Fruit fly (Drosophila melanogaster): Measurements from ENCODE around the gene CG9331.
A peak's percentile ranks its signal among the peaks of the same experiment; 100 is the strongest.

CG9331 gene

dm6 chr2L:20822489-20823195 lies at the start of gene CG9331:
CG9331 (plus strand) TSS chr2L:20822828.
- peak; percentile 35 for TF ChIP-seq noc (tag; optimal IDR thresholded peaks at IDR 0.05)

dm6 chr2L:20773453-20774054 lies 49.1 kb upstream of the CG9331 start:
- peak; percentile 16 for TF ChIP-seq noc (tag; optimal IDR thresholded peaks at IDR 0.05)

dm6 chr2L:20774464-20774863 lies 48.2 kb upstream of the CG9331 start:
- TF ChIP-seq noc (tag; optimal IDR thresholded peaks at IDR 0.05), result no peak

- peak; percentile 53 for TF ChIP-seq noc (tag; optimal IDR thresholded peaks at IDR 0.05)
Measured at dm6 chr2L:20775941-20776340, 46.7 kb upstream of the CG9331 start.

DNA sequence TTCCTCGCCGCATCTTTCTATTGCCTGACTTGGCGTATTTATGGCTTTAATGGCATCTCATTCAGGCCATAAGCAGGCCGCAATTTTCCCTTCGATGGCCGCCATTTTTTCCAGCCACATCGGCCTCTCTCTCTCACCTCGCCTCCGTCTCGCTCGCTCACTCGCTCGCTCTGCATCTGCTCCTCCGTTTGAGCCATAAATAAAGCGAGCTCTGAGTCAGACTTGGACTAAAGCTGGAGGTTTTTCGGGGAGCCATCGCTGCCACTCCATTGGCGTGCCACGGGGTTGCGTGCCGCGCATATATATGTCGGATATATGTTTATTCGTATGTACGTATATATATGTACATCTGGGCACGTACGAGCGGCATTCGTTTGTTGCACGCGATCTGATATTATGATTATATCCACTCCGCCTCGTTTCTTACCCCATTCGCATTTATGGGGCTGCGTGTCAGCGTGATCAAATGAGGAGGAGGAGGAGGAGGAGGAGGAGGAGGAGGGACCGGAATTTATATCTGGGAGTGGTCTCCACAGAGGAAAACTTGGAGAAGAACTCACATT lies 45.6 kb upstream of the CG9331 start:
- TF ChIP-seq noc (tag; optimal IDR thresholded peaks at IDR 0.05), result no peak

DNA sequence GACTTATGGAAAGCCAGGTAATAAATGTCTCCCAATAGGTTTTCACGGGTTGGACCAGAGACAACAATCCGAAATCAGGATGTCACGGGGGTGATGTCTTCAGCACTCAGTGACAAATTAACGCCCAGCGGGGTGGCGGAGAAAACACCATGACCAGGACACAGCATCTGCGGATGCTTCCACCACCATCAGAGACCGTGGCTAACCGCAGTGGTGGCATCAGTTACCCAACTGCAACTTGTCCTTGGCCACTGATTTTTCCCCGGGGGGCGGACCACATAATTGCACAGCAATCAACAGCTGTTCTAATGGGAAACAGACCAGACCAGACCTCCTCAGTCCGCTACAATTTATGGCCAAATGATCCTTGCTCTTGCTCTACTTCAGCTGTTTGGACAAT lies 44.2 kb upstream of the CG9331 start:
- TF ChIP-seq noc (tag; optimal IDR thresholded peaks at IDR 0.05), result no peak

DNA sequence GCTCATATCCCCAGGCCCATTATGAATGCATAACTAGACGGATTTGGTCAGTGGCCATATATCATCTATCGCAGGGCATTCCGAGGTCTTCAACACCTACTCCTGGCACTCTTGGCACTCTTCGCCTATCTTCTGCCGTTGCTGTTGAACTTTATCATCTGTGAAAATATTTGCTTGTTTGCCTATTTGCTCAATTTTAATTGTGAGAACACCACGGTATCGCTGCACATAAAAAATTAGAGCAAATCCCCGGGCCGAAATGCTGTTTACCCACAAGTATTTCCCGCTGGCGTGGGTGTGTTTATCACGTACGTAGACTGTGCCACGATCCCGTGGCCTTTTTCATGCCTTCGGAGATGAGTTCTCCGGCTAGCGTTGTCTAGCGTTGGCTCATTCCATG lies 41.9 kb upstream of the CG9331 start:
- peak; percentile 78 for TF ChIP-seq noc (tag; optimal IDR thresholded peaks at IDR 0.05)

DNA sequence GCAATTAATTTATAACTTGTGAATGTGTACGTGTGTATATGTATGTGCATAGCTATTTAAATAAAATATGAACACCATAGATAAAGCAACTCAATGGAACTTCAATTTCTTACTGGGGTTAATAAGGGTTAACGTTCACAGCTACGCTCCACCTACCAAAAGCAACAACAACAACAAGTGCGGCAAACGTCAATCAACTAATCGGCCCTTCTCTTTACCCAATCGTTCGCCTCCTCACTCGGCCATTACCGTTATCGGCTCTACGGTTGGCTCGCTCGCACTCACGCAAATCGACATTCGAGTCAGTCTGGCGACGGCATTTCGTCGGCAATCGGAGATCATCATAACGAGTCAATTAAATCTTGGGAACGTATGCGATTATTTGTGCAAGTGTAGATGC lies 39.6 kb upstream of the CG9331 start:
- TF ChIP-seq noc (tag; optimal IDR thresholded peaks at IDR 0.05), result no peak

DNA sequence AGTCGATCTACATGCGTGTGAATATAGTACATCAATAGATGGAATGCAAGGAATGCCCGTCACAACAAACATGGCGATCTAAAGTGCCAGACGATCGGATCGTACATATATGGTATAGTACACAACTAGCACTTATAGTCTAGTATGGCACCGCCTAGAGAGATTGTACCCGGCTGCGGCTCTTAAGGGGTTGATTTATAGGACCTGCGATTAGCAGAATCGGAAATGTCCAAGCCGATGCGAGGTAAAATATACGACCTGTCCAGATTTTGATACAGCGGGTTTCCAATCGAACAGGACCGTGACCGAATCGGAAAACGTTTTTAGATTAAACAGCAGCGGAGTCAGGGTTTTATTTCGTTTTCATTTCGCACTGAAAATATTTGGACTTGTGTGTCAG lies 38.7 kb upstream of the CG9331 start:
- TF ChIP-seq noc (tag; optimal IDR thresholded peaks at IDR 0.05), result peak; percentile 56

- no peak for TF ChIP-seq noc (tag; optimal IDR thresholded peaks at IDR 0.05)
Measured at dm6 chr2L:20785333-20785732, 37.3 kb upstream of the CG9331 start.

DNA sequence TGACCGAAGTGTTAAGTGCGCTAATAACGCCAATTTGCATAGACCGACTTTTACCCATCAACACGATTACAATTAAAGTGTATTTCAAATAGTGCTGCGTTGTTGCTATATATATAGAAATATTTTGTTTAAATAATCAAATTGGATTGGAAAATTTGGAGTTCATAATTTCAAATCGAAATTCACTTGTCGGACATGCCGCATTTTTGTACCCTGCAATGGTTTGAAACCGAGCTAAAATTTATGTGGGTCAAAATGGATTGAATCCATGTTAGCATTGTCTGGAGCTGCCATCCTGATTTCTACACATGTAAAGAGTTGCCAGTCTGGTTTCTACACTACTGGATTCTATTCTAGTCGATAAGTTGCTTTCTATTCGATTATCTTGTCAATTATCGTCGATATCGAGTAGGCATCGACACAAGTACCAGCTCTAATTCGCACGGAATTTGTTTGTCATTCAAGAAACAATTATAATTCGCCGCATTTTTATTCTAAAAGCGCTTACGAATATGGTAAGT lies 35.3 kb upstream of the CG9331 start, which contains the start of gene Pomp:
Gene Pomp (plus strand): TSS at position 386 of the 521 bp plus-strand sequence.
- peak; percentile 37 for TF ChIP-seq noc (tag; optimal IDR thresholded peaks at IDR 0.05)

DNA sequence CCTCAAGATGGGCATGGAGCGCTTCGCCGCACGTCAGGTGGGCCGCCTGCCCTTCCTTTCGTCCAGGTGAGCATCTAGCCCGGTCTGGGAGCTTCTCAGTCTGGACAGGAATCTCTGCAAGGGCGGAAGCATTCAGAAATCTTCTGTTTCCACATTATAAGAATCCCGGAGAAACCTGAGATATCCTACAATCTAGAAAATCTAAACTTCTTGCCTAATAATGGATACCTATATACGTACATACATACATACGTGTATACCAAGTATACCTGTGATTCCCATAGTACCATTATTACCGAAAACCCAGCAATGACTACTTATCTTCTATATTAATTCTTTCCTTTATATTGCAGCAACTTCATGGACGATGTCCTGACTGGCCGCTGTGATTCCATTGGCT lies 34.6 kb upstream of the CG9331 start:
- no peak for TF ChIP-seq noc (tag; optimal IDR thresholded peaks at IDR 0.05)

DNA sequence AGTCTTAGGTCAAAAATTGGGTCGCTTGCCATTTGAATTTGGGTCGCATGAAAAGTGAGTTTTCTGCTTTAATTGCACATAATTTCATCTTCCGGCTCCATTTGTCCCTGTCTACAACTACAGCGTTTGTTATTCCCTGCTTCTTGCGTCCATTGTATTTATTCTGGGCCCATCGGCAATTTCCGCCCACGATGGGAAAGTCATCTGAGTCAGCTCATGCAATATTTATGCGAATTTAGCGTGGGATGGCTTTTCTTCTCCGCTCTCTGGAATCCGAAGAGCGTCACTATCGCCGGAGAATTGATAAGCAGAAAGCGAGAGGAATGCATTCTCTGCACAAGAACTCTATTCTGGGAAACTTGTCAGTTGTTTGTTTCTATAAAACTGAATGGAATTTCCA lies 30.1 kb upstream of the CG9331 start:
- TF ChIP-seq noc (tag; optimal IDR thresholded peaks at IDR 0.05), result no peak

DNA sequence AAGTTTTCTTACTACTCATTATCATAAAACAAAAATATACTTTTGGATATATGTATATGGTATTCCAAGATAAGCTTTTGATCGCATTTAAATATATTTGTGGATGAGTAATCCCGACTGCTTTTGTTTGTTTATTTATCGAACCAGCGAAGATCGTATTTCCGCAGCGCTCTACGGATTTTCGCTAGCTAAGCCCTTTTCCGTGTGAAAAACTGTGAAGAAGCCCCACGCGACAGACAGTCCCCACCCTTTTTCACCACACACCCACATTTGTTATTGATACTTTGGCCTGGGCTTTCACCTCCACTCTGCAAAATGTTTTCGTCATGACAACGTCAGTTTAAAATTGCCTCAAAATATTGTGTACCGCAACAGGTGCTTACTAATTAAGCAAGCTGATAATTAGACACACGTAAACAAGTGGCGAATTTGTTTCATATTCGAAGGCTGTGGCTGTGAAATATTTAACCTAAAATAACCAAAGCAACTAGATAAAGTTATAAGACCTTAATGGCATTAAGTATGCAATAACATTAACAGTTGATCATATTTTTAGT lies 29.6 kb upstream of the CG9331 start:
- no peak for TF ChIP-seq noc (tag; optimal IDR thresholded peaks at IDR 0.05)

DNA sequence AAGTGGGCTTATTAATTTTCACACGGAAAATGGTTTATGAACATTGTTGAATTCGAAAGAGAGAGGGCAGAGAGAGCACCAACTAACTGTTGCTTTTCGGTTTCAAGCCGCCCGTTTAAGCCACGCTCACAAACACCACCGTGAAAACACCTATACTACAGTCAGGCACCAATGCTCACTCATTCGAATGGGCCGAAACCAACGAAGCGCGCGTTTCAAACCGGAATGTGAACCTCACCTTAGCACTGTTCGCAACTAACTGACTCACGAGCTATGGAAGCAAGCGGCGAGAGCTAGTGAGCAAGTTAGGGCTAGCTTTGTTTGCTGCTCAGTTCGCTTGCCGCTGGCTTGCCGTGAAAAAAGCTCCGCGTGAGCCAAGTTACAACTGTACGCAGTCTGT lies 28.7 kb upstream of the CG9331 start:
- no peak for TF ChIP-seq noc (tag; optimal IDR thresholded peaks at IDR 0.05)

- no peak for TF ChIP-seq noc (tag; optimal IDR thresholded peaks at IDR 0.05)
Measured at dm6 chr2L:20794656-20795055, 28.0 kb upstream of the CG9331 start.

DNA sequence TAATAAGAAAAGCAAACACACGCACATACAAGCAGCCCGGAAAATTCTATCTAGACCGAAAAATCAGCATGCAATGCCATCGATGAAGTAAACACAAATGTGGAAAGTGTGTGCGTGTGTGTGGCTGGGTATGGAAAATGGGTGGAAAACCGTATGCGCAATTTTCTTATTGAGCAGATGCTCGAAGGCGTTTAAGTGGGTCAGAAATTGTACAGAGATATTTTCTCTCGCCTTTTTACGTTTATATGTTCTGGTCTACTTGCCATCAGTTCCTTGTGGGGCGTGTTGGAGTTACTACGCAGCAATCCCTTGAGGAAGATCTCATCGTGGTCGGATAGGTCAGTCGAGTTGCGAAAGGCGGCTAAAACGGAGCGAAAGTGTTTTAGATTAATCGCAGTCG lies 26.9 kb upstream of the CG9331 start:
- TF ChIP-seq noc (tag; optimal IDR thresholded peaks at IDR 0.05), result no peak
